Worm (Caenorhabditis elegans) whole organism, late embryonic: ENCODE measurements around the gene F29C4.4.
"Not testable (repeated sequence)": the region's sequence is repeated elsewhere in the genome, so short reads cannot be mapped to it uniquely, and the experiment has no call there.

Experiments
- C38D4.7 ChIP-seq: fragments of 200-800 bp; sonication (Bioruptor generic); optimal IDR thresholded peaks from 2 replicates; lab custom pipeline; 2018; ENCODE audit warnings: mild to moderate bottlenecking, missing genetic modification characterization, moderate library complexity, missing compliant biosample characterization
- F13H6.1 ChIP-seq: sonication (generic microtip); optimal IDR thresholded peaks from 2 replicates; lab custom pipeline; 2016; ENCODE audit warnings: missing genetic modification characterization, missing compliant biosample characterization
- K09A11.1 ChIP-seq: sonication (generic microtip); optimal IDR thresholded peaks from 2 replicates; lab custom pipeline; 2017; ENCODE audit warnings: antibody characterized with exemption, mild to moderate bottlenecking, missing genetic modification characterization, missing compliant biosample characterization; ENCODE audit not compliant: insufficient read depth
- T23F11.4 ChIP-seq: fragments of 200-800 bp; sonication (Bioruptor generic); optimal IDR thresholded peaks from 2 replicates; lab custom pipeline; 2018; ENCODE audit warnings: mild to moderate bottlenecking, missing genetic modification characterization, missing compliant biosample characterization
- Y22D7AL.16 ChIP-seq: sonication (generic microtip); optimal IDR thresholded peaks from 2 replicates; lab custom pipeline; 2016; ENCODE audit warnings: missing genetic modification characterization, missing compliant biosample characterization
- ahr-1 ChIP-seq: sonication (generic microtip); optimal IDR thresholded peaks from 2 replicates; lab custom pipeline; 2016; ENCODE audit warnings: missing genetic modification characterization, missing compliant biosample characterization
- ceh-18 ChIP-seq: sonication (generic microtip); optimal IDR thresholded peaks from 2 replicates; lab custom pipeline; 2016; ENCODE audit warnings: missing genetic modification characterization, missing compliant biosample characterization
- ceh-2 ChIP-seq: sonication (generic microtip); optimal IDR thresholded peaks from 2 replicates; lab custom pipeline; 2016; ENCODE audit warnings: missing genotype, missing genetic modification characterization, missing compliant biosample characterization
- ceh-30 ChIP-seq: fragments of 150-350 bp; optimal IDR thresholded peaks from 2 replicates; lab custom pipeline; 2014; ENCODE audit warnings: missing biosample characterization, missing genetic modification characterization
- ceh-31 ChIP-seq: sonication (generic microtip); optimal IDR thresholded peaks from 2 replicates; lab custom pipeline; 2016; ENCODE audit warnings: missing genetic modification characterization, missing compliant biosample characterization
- ceh-34 ChIP-seq: sonication (generic microtip); optimal IDR thresholded peaks from 2 replicates; lab custom pipeline; 2016; ENCODE audit warnings: mild to moderate bottlenecking, missing genetic modification characterization, missing compliant biosample characterization
- ceh-45 ChIP-seq: fragments of 200-800 bp; sonication (Bioruptor generic); IDR thresholded peaks from 2 replicates; pipeline ENCODE4 v1.3.6; 2022; ENCODE audit warnings: missing genetic modification reagents, missing genetic modification characterization, missing compliant biosample characterization
- ceh-48 ChIP-seq: sonication (generic microtip); optimal IDR thresholded peaks from 2 replicates; lab custom pipeline; 2016; ENCODE audit warnings: missing genetic modification characterization, inconsistent platforms, missing compliant biosample characterization
- ceh-6 ChIP-seq: fragments of 200-800 bp; sonication (Bioruptor generic); optimal IDR thresholded peaks from 2 replicates; lab custom pipeline; 2018; ENCODE audit warnings: mild to moderate bottlenecking, missing genetic modification characterization, missing compliant biosample characterization
- che-1 ChIP-seq: sonication (generic microtip); optimal IDR thresholded peaks from 2 replicates; lab custom pipeline; 2016; ENCODE audit warnings: mild to moderate bottlenecking, missing genetic modification characterization, missing compliant biosample characterization
- dmd-4 ChIP-seq: sonication (generic microtip); optimal IDR thresholded peaks from 2 replicates; lab custom pipeline; 2016; ENCODE audit warnings: borderline replicate concordance, missing genetic modification characterization, missing compliant biosample characterization
- elt-2 ChIP-seq: sonication (generic microtip); optimal IDR thresholded peaks from 2 replicates; lab custom pipeline; 2016; ENCODE audit warnings: missing genetic modification reagents, missing genetic modification characterization, missing compliant biosample characterization
- eyg-1 ChIP-seq: sonication (generic microtip); optimal IDR thresholded peaks from 2 replicates; lab custom pipeline; 2016; ENCODE audit warnings: missing genotype, missing genetic modification characterization, missing compliant biosample characterization
- fax-1 ChIP-seq: sonication (generic microtip); optimal IDR thresholded peaks from 2 replicates; lab custom pipeline; 2016; ENCODE audit warnings: missing genotype, missing genetic modification characterization, missing compliant biosample characterization
- gmeb-2 ChIP-seq: sonication (generic microtip); optimal IDR thresholded peaks from 2 replicates; lab custom pipeline; 2016; ENCODE audit warnings: missing genetic modification characterization, inconsistent platforms, missing compliant biosample characterization
- hlh-15 ChIP-seq: sonication (generic microtip); optimal IDR thresholded peaks from 2 replicates; lab custom pipeline; 2016; ENCODE audit warnings: missing genetic modification characterization, missing compliant biosample characterization
- hlh-6 ChIP-seq: sonication (generic microtip); optimal IDR thresholded peaks from 2 replicates; lab custom pipeline; 2016; ENCODE audit warnings: missing genotype, missing genetic modification characterization, missing compliant biosample characterization
- hlh-8 ChIP-seq: sonication (generic microtip); optimal IDR thresholded peaks from 2 replicates; lab custom pipeline; 2016; ENCODE audit warnings: missing genotype, missing genetic modification characterization, missing compliant biosample characterization
- mec-3 ChIP-seq: sonication (generic microtip); optimal IDR thresholded peaks from 2 replicates; lab custom pipeline; 2016; ENCODE audit warnings: borderline replicate concordance, missing genetic modification characterization, missing compliant biosample characterization
- nfya-1 ChIP-seq: sonication (generic microtip); optimal IDR thresholded peaks from 2 replicates; lab custom pipeline; 2017; ENCODE audit warnings: missing genetic modification characterization, mild to moderate bottlenecking, missing compliant biosample characterization, antibody characterized with exemption, moderate library complexity
- nhr-11 ChIP-seq: fragments of 150-350 bp; optimal IDR thresholded peaks from 2 replicates; lab custom pipeline; 2014; ENCODE audit warnings: missing biosample characterization, missing genetic modification characterization
- npax-4 ChIP-seq: sonication (generic microtip); optimal IDR thresholded peaks from 2 replicates; lab custom pipeline; 2016; ENCODE audit warnings: missing genetic modification characterization, missing compliant biosample characterization
- odd-2 ChIP-seq: sonication (generic microtip); optimal IDR thresholded peaks from 2 replicates; lab custom pipeline; 2017; ENCODE audit warnings: antibody characterized with exemption, mild to moderate bottlenecking, missing genetic modification characterization, missing compliant biosample characterization
- pha-4 ChIP-seq: fragments of 150-350 bp; optimal IDR thresholded peaks from 2 replicates; lab custom pipeline; 2018; ENCODE audit warnings: missing biosample characterization, missing genetic modification reagents, missing genetic modification characterization
- pqm-1 ChIP-seq: sonication (generic microtip); optimal IDR thresholded peaks from 2 replicates; lab custom pipeline; 2016; ENCODE audit warnings: missing genetic modification characterization, missing compliant biosample characterization
- pros-1 ChIP-seq: fragments of 150-350 bp; optimal IDR thresholded peaks from 2 replicates; lab custom pipeline; 2014; ENCODE audit warnings: missing biosample characterization, missing genetic modification reagents, missing genetic modification characterization
- ref-2 ChIP-seq: sonication (generic microtip); optimal IDR thresholded peaks from 2 replicates; lab custom pipeline; 2016; ENCODE audit warnings: missing genetic modification characterization, missing compliant biosample characterization
- rnt-1 ChIP-seq: sonication (generic microtip); optimal IDR thresholded peaks from 2 replicates; lab custom pipeline; 2016; ENCODE audit warnings: missing genetic modification characterization, missing compliant biosample characterization
- tbx-7 ChIP-seq: sonication (generic microtip); optimal IDR thresholded peaks from 2 replicates; lab custom pipeline; 2016; ENCODE audit warnings: missing genotype, missing genetic modification characterization, missing compliant biosample characterization
- unc-42 ChIP-seq: sonication (generic microtip); optimal IDR thresholded peaks from 2 replicates; lab custom pipeline; 2016; ENCODE audit warnings: missing genotype, missing genetic modification characterization, missing compliant biosample characterization
- unc-55 ChIP-seq: sonication (generic microtip); optimal IDR thresholded peaks from 2 replicates; lab custom pipeline; 2017; ENCODE audit warnings: missing biosample characterization, missing genetic modification reagents, missing genetic modification characterization
- unc-86 ChIP-seq: sonication (generic microtip); optimal IDR thresholded peaks from 2 replicates; lab custom pipeline; 2016; ENCODE audit warnings: missing genetic modification characterization, missing compliant biosample characterization
- zip-5 ChIP-seq: sonication (generic microtip); optimal IDR thresholded peaks from 2 replicates; lab custom pipeline; 2016; ENCODE audit warnings: missing genetic modification characterization, missing compliant biosample characterization
- ztf-16 ChIP-seq: sonication (generic microtip); optimal IDR thresholded peaks from 2 replicates; lab custom pipeline; 2017; ENCODE audit warnings: missing genetic modification characterization, missing compliant biosample characterization

The F29C4.4 gene

DNA sequence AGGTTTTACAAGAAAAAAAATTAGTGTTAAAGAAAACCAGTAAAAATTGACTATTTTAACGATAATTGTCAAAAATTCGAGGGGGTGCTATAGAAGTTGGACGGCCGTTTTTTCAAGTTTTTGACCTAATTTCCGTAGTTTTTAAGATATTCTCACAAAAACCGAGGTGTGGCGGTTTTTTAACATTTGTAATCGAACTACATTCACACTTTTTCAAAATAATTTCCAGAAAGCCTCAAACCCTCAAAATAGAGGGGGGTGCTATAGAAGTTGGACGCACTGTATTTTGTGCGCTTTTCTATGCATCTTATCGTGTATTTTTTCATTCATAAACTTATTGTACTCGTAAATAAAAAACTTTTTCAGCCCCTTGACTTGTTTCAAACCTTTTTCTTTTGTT, at the start of gene F29C4.4:
F29C4.4 (plus strand) TSS at position 301 of the 400 bp plus-strand sequence.
- not testable (repeated sequence) for TF ChIP-seq mec-3 (tag; lab: Kevin White, UChicago); fax-1 (tag; lab: Kevin White, UChicago); gmeb-2

DNA sequence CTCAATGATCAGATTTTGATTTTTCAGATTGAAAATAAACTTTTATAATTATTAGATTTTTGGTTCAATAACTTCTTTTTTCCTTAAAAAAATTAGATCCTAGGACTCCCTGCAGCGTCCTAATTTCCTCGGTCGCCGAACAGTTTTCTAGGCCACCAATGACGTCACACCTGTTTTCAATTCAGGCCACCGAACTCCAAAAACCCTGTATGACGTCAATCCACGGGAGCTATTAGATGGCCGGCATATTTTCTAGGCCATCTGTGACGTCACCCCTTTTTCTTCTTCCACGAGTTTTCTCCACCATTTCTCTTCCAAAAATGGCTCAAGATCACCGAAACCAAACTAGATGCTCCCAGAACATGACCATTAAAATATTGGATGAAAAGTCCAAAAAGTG, 40.2 kb upstream of the F29C4.4 start:
- TF ChIP-seq ceh-34 (tag; lab: Kevin White, UChicago) (no peak), ceh-30 (tag; lab: Kevin White, UChicago) (no peak), F13H6.1 (tag; lab: Kevin White, UChicago) (no peak), odd-2 (tag; lab: Kevin White, UChicago) (no peak), unc-42 (tag; lab: Kevin White, UChicago) (no peak)
- TF ChIP-seq, all 69 proteins: peak for 0

DNA sequence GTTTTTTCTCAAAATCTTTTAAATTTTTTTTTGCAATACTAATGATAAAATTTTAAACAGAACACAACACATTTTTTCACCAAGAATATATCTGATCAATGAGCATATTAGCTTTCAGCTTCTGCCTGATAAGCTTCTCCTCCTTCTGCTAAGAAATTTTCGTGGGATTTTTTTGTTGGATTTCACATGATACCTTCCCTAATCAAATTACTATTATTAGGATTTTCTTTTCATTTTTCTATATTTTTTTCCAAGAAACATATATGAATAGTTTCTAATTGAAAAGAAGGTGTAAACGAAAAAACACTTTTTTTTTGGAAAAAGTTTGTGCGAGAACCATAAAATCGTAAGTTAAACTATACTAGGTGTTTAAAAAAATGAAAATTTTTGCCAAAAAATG, 38.3 kb upstream of the F29C4.4 start:
- TF ChIP-seq K09A11.1 (tag; lab: Kevin White, UChicago): no peak
- no peak for TF ChIP-seq zip-5 (tag; lab: Kevin White, UChicago)
- no peak for TF ChIP-seq elt-2
- TF ChIP-seq hlh-8 (tag; lab: Kevin White, UChicago): no peak
- TF ChIP-seq hlh-6 (tag; lab: Kevin White, UChicago): no peak
- no peak for TF ChIP-seq dmd-4 (tag; lab: Kevin White, UChicago)
- TF ChIP-seq unc-86 (tag; lab: Kevin White, UChicago): no peak
- TF ChIP-seq che-1 (tag; lab: Kevin White, UChicago): no peak
- no peak for TF ChIP-seq ztf-16
- no peak for TF ChIP-seq C38D4.7 (GFP tag; lab: Kevin White, UChicago)
- no peak for TF ChIP-seq nhr-11
- TF ChIP-seq pha-4 (tag; lab: Kevin White, UChicago): no peak
- no peak for TF ChIP-seq ceh-6 (GFP tag; lab: Kevin White, UChicago)

DNA sequence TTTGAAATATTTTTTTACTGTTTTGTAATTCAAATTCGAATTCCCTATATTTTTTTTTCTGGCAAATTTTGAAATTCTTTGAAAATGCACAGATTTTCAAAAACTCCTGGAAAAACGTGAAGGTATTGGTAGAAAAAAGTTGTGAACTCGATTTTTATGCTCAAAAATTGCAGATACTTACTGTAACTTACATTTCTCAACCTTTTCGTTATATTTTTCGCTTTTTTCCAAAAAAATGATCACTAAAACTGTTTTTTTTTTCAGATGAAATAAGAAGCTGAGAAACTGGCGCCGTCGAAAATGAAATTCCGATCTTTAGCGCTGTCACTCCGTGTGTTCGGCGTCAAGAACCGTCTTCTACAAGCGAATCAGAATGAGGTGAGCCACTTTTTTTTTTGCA, 35.4 kb upstream of the F29C4.4 start, which contains the start of gene T05C7.8:
T05C7.8 (plus strand) TSS at position 301 of the 400 bp plus-strand sequence.
- TF ChIP-seq ceh-30 (tag; lab: Kevin White, UChicago) (no peak), Y22D7AL.16 (tag; lab: Kevin White, UChicago) (no peak), T23F11.4 (GFP tag; lab: Kevin White, UChicago) (no peak), nfya-1 (no peak), ceh-45 (GFP tag; lab: Robert Waterston, UW) (no peak), ceh-34 (tag; lab: Kevin White, UChicago) (no peak), pqm-1 (tag; lab: Kevin White, UChicago) (no peak), ceh-2 (tag; lab: Kevin White, UChicago) (no peak), pros-1 (tag; lab: Kevin White, UChicago) (no peak), nhr-11 (no peak), ceh-48 (tag; lab: Kevin White, UChicago) (no peak)

DNA sequence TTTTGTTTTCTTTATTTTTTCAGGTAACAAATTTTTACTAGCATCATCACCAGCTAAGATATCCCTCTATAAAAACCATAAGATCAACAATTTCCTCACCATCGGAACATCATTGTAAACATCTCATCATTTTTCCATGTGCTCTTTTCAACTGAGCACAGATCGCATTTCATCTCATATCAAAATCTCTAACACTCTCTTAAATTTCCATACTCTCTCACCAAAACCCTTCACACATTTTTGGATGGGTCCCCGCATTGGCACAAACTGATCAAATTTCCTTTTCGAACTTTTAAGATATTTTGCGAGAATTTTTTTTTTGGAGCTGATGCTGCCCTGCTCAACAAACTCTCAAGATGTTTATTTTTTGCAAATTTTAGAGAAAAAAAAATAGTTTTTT, 34.1 kb upstream of the F29C4.4 start:
- TF ChIP-seq T23F11.4 (GFP tag; lab: Kevin White, UChicago) (no peak), eyg-1 (tag; lab: Kevin White, UChicago) (no peak), ahr-1 (tag; lab: Kevin White, UChicago) (no peak), tbx-7 (tag; lab: Kevin White, UChicago) (no peak), fax-1 (tag; lab: Kevin White, UChicago) (no peak), ref-2 (tag; lab: Kevin White, UChicago) (no peak), hlh-15 (tag; lab: Kevin White, UChicago) (no peak), npax-4 (tag; lab: Kevin White, UChicago) (no peak), rnt-1 (tag; lab: Kevin White, UChicago) (no peak), unc-55 (GFP tag; lab: Kevin White, UChicago) (no peak), unc-42 (tag; lab: Kevin White, UChicago) (no peak), ceh-18 (no peak), ceh-31 (no peak)
